Worm (Caenorhabditis elegans): Measurements from ENCODE around the gene T19H12.12.

The T19H12.12 gene

DNA sequence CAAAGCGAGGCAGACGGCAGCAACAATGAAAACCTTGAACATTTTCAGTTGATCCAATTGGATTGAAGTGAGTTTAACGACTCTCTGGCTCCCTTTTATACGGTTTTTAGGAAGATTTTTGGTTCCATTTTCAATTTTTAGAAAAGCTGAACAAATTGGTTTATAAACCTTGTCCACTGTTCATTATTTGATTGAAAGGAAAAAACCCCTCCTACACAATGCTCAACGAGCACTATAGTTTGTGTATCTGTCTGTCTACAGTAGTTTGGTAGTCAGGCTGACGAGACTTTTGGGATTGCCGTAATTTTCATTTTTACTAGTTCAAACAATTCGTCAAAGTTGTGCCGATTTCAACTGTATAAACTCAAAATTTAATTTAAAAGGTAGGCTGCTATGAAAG lies 5.3 kb upstream of the T19H12.12 start, which contains the start of gene T19H12.15:
Gene T19H12.15 (minus strand): TSS at position 101 of the 400 bp plus-strand sequence.
- TF ChIP-seq sptf-1 (tag; optimal IDR thresholded peaks at IDR 0.05) (no peak), nhr-12 (tag; optimal IDR thresholded peaks at IDR 0.05) (no peak), pha-4 (tag; optimal IDR thresholded peaks at IDR 0.05) (no peak), cnd-1 (tag; optimal IDR thresholded peaks at IDR 0.05) (no peak), ztf-11 (tag; optimal IDR thresholded peaks at IDR 0.05) (no peak), lsy-2 (tag; optimal IDR thresholded peaks at IDR 0.05) (no peak), ces-1 (GFP tag; optimal IDR thresholded peaks at IDR 0.05) (no peak), sem-2 (GFP tag; optimal IDR thresholded peaks at IDR 0.05) (no peak), nhr-2 (tag; optimal IDR thresholded peaks at IDR 0.05) (no peak), mab-5 (tag; optimal IDR thresholded peaks at IDR 0.05) (no peak), elt-1 (tag; optimal IDR thresholded peaks at IDR 0.05; ENCODE audit: borderline replicate concordance, insufficient read depth) (no peak), ceh-43 (GFP tag; optimal IDR thresholded peaks at IDR 0.05) (no peak), drap-1 (GFP tag; optimal IDR thresholded peaks at IDR 0.05) (no peak)

DNA sequence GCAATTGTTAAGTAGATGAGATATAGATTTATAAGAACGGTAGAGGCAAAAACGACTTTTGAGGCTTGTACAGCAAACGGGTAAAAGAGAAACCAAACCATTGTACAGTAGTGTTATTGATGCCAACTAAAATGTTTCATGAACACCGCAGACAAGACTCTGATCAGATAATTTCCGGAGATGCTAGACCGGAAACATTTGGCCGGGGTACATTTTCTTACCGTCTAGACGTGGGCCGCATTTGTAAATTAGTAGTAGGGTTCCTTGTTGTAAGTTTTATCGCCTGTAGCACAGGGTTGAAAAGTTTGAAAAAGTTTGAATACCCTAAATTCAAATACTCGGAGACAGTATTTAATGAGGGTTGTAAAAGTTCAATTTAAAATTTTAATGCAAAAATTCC lies 3.2 kb upstream of the T19H12.12 start, which contains the start of gene str-32:
Gene str-32 (minus strand): TSS at position 101 of the 400 bp plus-strand sequence.
- TF ChIP-seq flh-1 (GFP tag; optimal IDR thresholded peaks at IDR 0.05) (no peak), elt-1 (tag; optimal IDR thresholded peaks at IDR 0.05; ENCODE audit: borderline replicate concordance, insufficient read depth) (no peak), drap-1 (GFP tag; optimal IDR thresholded peaks at IDR 0.05) (no peak), sem-2 (GFP tag; optimal IDR thresholded peaks at IDR 0.05) (no peak), lin-32 (GFP tag; optimal IDR thresholded peaks at IDR 0.05) (no peak), ces-1 (GFP tag; optimal IDR thresholded peaks at IDR 0.05) (no peak), unc-62 (GFP tag; optimal IDR thresholded peaks at IDR 0.05) (no peak), nhr-12 (tag; optimal IDR thresholded peaks at IDR 0.05) (no peak), nhr-2 (tag; optimal IDR thresholded peaks at IDR 0.05) (no peak), blmp-1 (tag; optimal IDR thresholded peaks at IDR 0.05) (no peak), nhr-76 (tag; optimal IDR thresholded peaks at IDR 0.05) (no peak), bed-3 (GFP tag; optimal IDR thresholded peaks at IDR 0.05) (no peak), mab-5 (tag; optimal IDR thresholded peaks at IDR 0.05) (no peak), snpc-4 (tag; optimal IDR thresholded peaks at IDR 0.05) (no peak), zip-8 (tag; optimal IDR thresholded peaks at IDR 0.05) (no peak), ceh-83 (GFP tag; optimal IDR thresholded peaks at IDR 0.05) (no peak), pha-4 (tag; optimal IDR thresholded peaks at IDR 0.05) (no peak), unc-120 (tag; optimal IDR thresholded peaks at IDR 0.05; ENCODE audit: poor library complexity, severe bottlenecking) (no peak)

DNA sequence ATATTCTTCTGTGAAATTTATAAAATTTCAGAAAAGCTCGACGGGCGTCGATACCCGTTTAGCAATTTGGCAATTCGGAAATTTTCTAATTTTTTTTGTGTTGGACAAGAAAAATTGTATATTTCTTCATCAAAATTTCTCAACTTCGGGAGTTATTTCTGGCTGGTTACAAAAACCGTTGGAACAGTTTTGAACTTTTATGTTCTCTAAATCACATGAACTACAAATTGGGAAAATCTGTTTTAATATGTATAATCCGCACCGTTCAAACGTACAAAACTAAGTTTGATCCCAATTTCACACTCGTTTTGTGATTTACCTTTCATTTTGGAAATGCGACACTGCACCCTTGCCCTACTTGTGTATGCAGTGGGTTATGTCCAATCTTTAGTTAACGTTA lies 782 bp downstream of the T19H12.12 start, which contains the start of gene T19H12.3:
Gene T19H12.3 (plus strand): TSS at position 301 of the 400 bp plus-strand sequence.
- TF ChIP-seq ceh-39 (tag; optimal IDR thresholded peaks at IDR 0.05) = no peak
- no peak for TF ChIP-seq tbx-8 (GFP tag; optimal IDR thresholded peaks at IDR 0.05)
- TF ChIP-seq blmp-1 (tag; optimal IDR thresholded peaks at IDR 0.05) = no peak
- no peak for TF ChIP-seq nhr-12 (tag; optimal IDR thresholded peaks at IDR 0.05)
- TF ChIP-seq ceh-43 (GFP tag; optimal IDR thresholded peaks at IDR 0.05) = no peak
- TF ChIP-seq nhr-76 (tag; optimal IDR thresholded peaks at IDR 0.05) = no peak
- TF ChIP-seq zip-8 (tag; optimal IDR thresholded peaks at IDR 0.05) = no peak
- no peak for TF ChIP-seq ztf-11 (tag; optimal IDR thresholded peaks at IDR 0.05)
- no peak for TF ChIP-seq mab-5 (tag; optimal IDR thresholded peaks at IDR 0.05)

DNA sequence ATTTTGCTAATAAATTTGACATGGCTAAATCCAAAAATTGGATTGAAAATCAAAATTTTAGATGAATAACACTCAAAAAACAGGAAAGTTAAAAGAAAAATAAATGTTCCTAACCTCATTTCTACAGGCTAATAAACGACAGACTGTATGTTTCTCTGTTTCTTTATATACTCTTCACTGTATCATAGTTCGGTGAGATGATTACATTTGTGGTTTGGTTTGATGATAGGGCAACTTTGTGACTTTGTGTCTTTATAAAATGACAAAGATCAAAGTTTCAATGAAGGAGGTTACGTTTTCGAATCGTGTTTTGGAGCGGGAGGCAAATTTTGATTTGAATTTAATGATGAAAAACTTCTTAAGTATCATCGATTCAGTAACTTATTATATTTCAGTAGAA lies 4.9 kb downstream of the T19H12.12 start, which contains the start of gene ugt-12:
Gene ugt-12 (minus strand): TSS at position 153 of the 400 bp plus-strand sequence.
- no peak for TF ChIP-seq unc-62 (GFP tag; optimal IDR thresholded peaks at IDR 0.05)
- no peak for TF ChIP-seq cnd-1 (tag; optimal IDR thresholded peaks at IDR 0.05)
- no peak for TF ChIP-seq ceh-43 (GFP tag; optimal IDR thresholded peaks at IDR 0.05)
- no peak for TF ChIP-seq nhr-28 (tag; optimal IDR thresholded peaks at IDR 0.05)
- no peak for TF ChIP-seq elt-3 (tag; optimal IDR thresholded peaks at IDR 0.05)
- no peak for TF ChIP-seq flh-1 (GFP tag; optimal IDR thresholded peaks at IDR 0.05)
- no peak for TF ChIP-seq zip-8 (tag; optimal IDR thresholded peaks at IDR 0.05)

DNA sequence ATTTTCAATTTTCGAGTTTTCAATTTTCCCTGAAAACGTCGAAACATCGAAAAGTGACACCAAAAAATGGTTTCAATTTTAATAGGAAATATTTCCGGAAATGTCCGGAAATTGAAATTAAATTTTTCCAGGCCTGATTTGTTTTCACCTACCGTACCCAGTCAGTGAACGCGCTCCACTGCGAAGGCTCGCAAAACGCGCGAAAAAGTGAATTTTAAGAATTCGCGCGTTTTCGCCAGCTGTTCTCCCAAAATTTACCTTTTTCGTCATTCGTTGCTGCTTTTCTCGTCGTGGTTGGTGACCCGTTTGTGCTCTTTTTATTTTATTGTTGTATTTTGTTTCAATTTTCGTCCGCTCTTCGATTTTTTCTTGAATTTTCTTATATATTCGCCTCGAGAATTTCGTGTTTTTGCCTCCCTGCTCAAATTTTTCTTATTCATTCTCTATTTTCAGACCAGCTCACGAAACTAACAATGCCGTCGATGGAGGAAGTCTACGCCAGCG lies 5.4 kb downstream of the T19H12.12 start, which contains the start of gene T19H12.2:
Gene T19H12.2 (plus strand): TSS at position 454 of the 504 bp plus-strand sequence.
- peak; percentile 50 for TF ChIP-seq lsy-2 (tag; optimal IDR thresholded peaks at IDR 0.05)
- no peak for TF ChIP-seq bed-3 (GFP tag; optimal IDR thresholded peaks at IDR 0.05)

DNA sequence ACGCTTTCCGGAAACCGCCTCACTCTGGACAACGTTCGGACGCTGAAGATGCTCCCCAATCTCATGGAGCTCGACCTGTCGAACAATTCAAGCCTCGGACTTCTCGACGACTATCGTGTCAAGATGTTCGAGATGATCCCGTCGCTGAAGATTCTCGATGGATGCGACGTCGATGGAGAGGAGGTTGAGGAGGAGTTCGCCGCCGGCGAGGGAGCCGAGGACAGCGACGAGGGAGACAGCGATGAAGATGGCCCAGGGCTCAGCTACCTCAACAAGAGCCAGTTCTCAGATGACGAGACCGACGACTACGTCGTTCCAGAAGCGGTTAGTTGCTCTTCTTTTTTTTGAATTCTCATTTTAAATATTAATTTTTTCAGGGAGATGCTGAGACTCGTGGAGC lies 6.2 kb downstream of the T19H12.12 start:
- no peak for TF ChIP-seq unc-39 (tag; optimal IDR thresholded peaks at IDR 0.05)
- no peak for TF ChIP-seq M03D4.4 (tag; optimal IDR thresholded peaks at IDR 0.05)
- no peak for TF ChIP-seq elt-1 (tag; optimal IDR thresholded peaks at IDR 0.05; ENCODE audit: borderline replicate concordance, insufficient read depth)
- no peak for TF ChIP-seq nhr-76 (tag; optimal IDR thresholded peaks at IDR 0.05)
- no peak for TF ChIP-seq nhr-12 (tag; optimal IDR thresholded peaks at IDR 0.05)
- no peak for TF ChIP-seq snpc-4 (tag; optimal IDR thresholded peaks at IDR 0.05)
- TF ChIP-seq blmp-1 (tag; optimal IDR thresholded peaks at IDR 0.05) = no peak
- no peak for TF ChIP-seq bed-3 (GFP tag; optimal IDR thresholded peaks at IDR 0.05)
- TF ChIP-seq sptf-1 (tag; optimal IDR thresholded peaks at IDR 0.05) = no peak
- no peak for TF ChIP-seq flh-1 (GFP tag; optimal IDR thresholded peaks at IDR 0.05)
- no peak for TF ChIP-seq ham-2 (GFP tag; optimal IDR thresholded peaks at IDR 0.05)

Data from whole organism, mixed stage, embryonic.